Fruit fly (Drosophila melanogaster) whole organism, embryonic: ENCODE data around the gene orb.

ENCODE experiments used
- Atf6 ChIP-seq: fragments of 200-800 bp; sonication (Bioruptor generic); IDR thresholded peaks from 2 replicates; pipeline ENCODE4 v1.3.6; 2022; ENCODE audit warnings: missing biosample characterization, missing genetic modification characterization
- BtbVII ChIP-seq: fragments of 200-800 bp; sonication (Bioruptor generic); optimal IDR thresholded peaks from 3 replicates; lab custom pipeline; 2017; ENCODE audit warnings: missing biosample characterization, mild to moderate bottlenecking, missing genetic modification characterization
- CG10543 ChIP-seq: fragments of 200-800 bp; sonication (Bioruptor generic); optimal IDR thresholded peaks from 3 replicates; lab custom pipeline; 2017; ENCODE audit warnings: missing biosample characterization, mild to moderate bottlenecking, missing genetic modification characterization, moderate library complexity
- CG11560 ChIP-seq: fragments of 200-800 bp; sonication (Bioruptor generic); IDR thresholded peaks from 3 replicates; pipeline ENCODE4 v1.3.6; 2022; ENCODE audit warnings: missing biosample characterization, missing genetic modification characterization
- CG1233 ChIP-seq: fragments of 200-800 bp; sonication (Bioruptor generic); optimal IDR thresholded peaks from 4 replicates; lab custom pipeline; 2018; ENCODE audit warnings: missing biosample characterization, mild to moderate bottlenecking, missing genetic modification characterization
- CG13775 ChIP-seq: fragments of 200-800 bp; sonication (Bioruptor generic); optimal IDR thresholded peaks from 3 replicates; lab custom pipeline; 2017; ENCODE audit warnings: missing biosample characterization, mild to moderate bottlenecking, missing genetic modification characterization
- CG15696 ChIP-seq: fragments of 200-800 bp; sonication (Bioruptor generic); optimal IDR thresholded peaks from 2 replicates; lab custom pipeline; 2019; ENCODE audit warnings: missing biosample characterization, mild to moderate bottlenecking, missing genetic modification characterization, moderate library complexity
- CG18599 ChIP-seq: fragments of 200-800 bp; sonication (Bioruptor generic); optimal IDR thresholded peaks from 3 replicates; lab custom pipeline; 2017; ENCODE audit warnings: missing biosample characterization, missing genetic modification characterization, mild to moderate bottlenecking, moderate library complexity, missing genetic modification reagents
- CG2129 ChIP-seq: fragments of 200-800 bp; sonication (Bioruptor generic); IDR thresholded peaks from 2 replicates; pipeline ENCODE4 v1.3.6; 2022; ENCODE audit warnings: missing biosample characterization, missing genetic modification characterization; ENCODE audit not compliant: partially characterized antibody
- CG2202 ChIP-seq: fragments of 200-800 bp; sonication (Bioruptor generic); optimal IDR thresholded peaks from 2 replicates; lab custom pipeline; 2018; ENCODE audit warnings: missing biosample characterization, mild to moderate bottlenecking, missing genetic modification characterization
- CG31365 ChIP-seq: fragments of 200-800 bp; sonication (Bioruptor generic); optimal IDR thresholded peaks from 2 replicates; lab custom pipeline; 2018; ENCODE audit warnings: missing biosample characterization, mild to moderate bottlenecking, missing genetic modification characterization
- CG3726 ChIP-seq: fragments of 200-800 bp; sonication (Bioruptor generic); IDR thresholded peaks from 3 replicates; pipeline ENCODE4, ENCODE4 v1.3.6; 2022; ENCODE audit warnings: missing biosample characterization, missing genetic modification characterization
- CG43689 ChIP-seq: fragments of 200-800 bp; sonication (Bioruptor generic); IDR thresholded peaks from 2 replicates; pipeline ENCODE4 v1.3.6; 2022; ENCODE audit warnings: missing biosample characterization, missing genetic modification characterization
- CG8478 ChIP-seq: fragments of >200 bp; optimal IDR thresholded peaks from 2 replicates; lab custom pipeline; 2018
- CG9876 ChIP-seq: fragments of 200-800 bp; sonication (Bioruptor generic); optimal IDR thresholded peaks from 2 replicates; lab custom pipeline; 2016; ENCODE audit warnings: missing biosample characterization, missing genetic modification characterization
- CHES-1-like ChIP-seq: fragments of 200-800 bp; sonication (Bioruptor generic); optimal IDR thresholded peaks from 2 replicates; lab custom pipeline; 2016; ENCODE audit warnings: missing biosample characterization, missing genetic modification characterization
- CoRest ChIP-seq: fragments of 200-800 bp; sonication (Bioruptor generic); optimal IDR thresholded peaks from 3 replicates; lab custom pipeline; 2018; ENCODE audit warnings: missing biosample characterization, mild to moderate bottlenecking, missing genetic modification characterization, moderate library complexity
- CrebB ChIP-seq: fragments of 200-800 bp; sonication (Bioruptor generic); optimal IDR thresholded peaks from 3 replicates; lab custom pipeline; 2018; ENCODE audit warnings: missing biosample characterization, mild to moderate bottlenecking, missing genetic modification characterization
- Dbx ChIP-seq: fragments of 200-800 bp; sonication (Bioruptor generic); IDR thresholded peaks from 3 replicates; pipeline ENCODE4 v1.3.6; 2022; ENCODE audit warnings: missing biosample characterization, missing genetic modification characterization
- Dip3 ChIP-seq: fragments of 200-800 bp; sonication (Bioruptor generic); optimal IDR thresholded peaks from 3 replicates; lab custom pipeline; 2016; ENCODE audit warnings: missing biosample characterization, missing genetic modification characterization
- HLH54F ChIP-seq: fragments of 200-800 bp; sonication (Bioruptor generic); optimal IDR thresholded peaks from 3 replicates; lab custom pipeline; 2016; ENCODE audit warnings: missing biosample characterization, missing genetic modification characterization
- Hmx ChIP-seq: fragments of 200-800 bp; sonication (Bioruptor generic); optimal IDR thresholded peaks from 2 replicates; lab custom pipeline; 2016; ENCODE audit warnings: missing biosample characterization, missing genetic modification characterization
- Jarid2 ChIP-seq: fragments of 200-800 bp; sonication (Bioruptor generic); optimal IDR thresholded peaks from 3 replicates; lab custom pipeline; 2017; ENCODE audit warnings: mild to moderate bottlenecking, missing biosample characterization, missing genetic modification reagents, missing genetic modification characterization
- Nf-YC ChIP-seq: fragments of 200-800 bp; optimal IDR thresholded peaks from 3 replicates; lab custom pipeline; 2019; ENCODE audit warnings: missing biosample characterization, mild to moderate bottlenecking, missing genetic modification characterization, moderate library complexity
- Poxn ChIP-seq: fragments of 200-800 bp; sonication (Bioruptor generic); IDR thresholded peaks from 2 replicates; pipeline ENCODE4 v1.3.6; 2022; ENCODE audit warnings: missing biosample characterization, missing genetic modification characterization
- Spps ChIP-seq: fragments of 200-800 bp; sonication (Bioruptor generic); optimal IDR thresholded peaks from 2 replicates; lab custom pipeline; 2018; ENCODE audit warnings: missing biosample characterization, mild to moderate bottlenecking, missing genetic modification characterization
- Trl ChIP-seq, 3 experiments: fragments of >200 bp in 2 of 3; fragments of 200-800 bp in 1 of 3; sonication (Bioruptor generic) in 1 of 3; optimal IDR thresholded peaks; 2 replicates in 1 of 3; 3 replicates in 2 of 3; lab custom pipeline; 2016 to 2017; ENCODE audit warnings: missing biosample characterization in 1 of 3, missing genetic modification characterization in 1 of 3
- amos ChIP-seq: fragments of 200-800 bp; sonication (Bioruptor generic); IDR thresholded peaks from 2 replicates; pipeline ENCODE4 v1.3.6; 2022; ENCODE audit warnings: missing biosample characterization, missing genetic modification characterization; ENCODE audit not compliant: partially characterized antibody
- chinmo ChIP-seq: fragments of 200-800 bp; sonication (Bioruptor generic); IDR thresholded peaks from 4 replicates; pipeline ENCODE4 v1.3.6; 2022; ENCODE audit warnings: missing biosample characterization, missing genetic modification characterization; ENCODE audit not compliant: partially characterized antibody
- corto ChIP-seq: fragments of 200-800 bp; sonication (Bioruptor generic); optimal IDR thresholded peaks from 2 replicates; lab custom pipeline; 2016; ENCODE audit warnings: missing biosample characterization, mild to moderate bottlenecking, missing genetic modification characterization, moderate library complexity
- dmrt99B ChIP-seq: fragments of 200-800 bp; sonication (Bioruptor generic); optimal IDR thresholded peaks from 2 replicates; lab custom pipeline; 2018; ENCODE audit warnings: missing biosample characterization, mild to moderate bottlenecking, missing genetic modification characterization, moderate library complexity
- emc ChIP-seq: fragments of 200-800 bp; sonication (Bioruptor generic); optimal IDR thresholded peaks from 2 replicates; lab custom pipeline; 2016; ENCODE audit warnings: missing biosample characterization, missing genetic modification characterization
- eyg ChIP-seq: fragments of 200-800 bp; sonication (Bioruptor generic); optimal IDR thresholded peaks from 3 replicates; lab custom pipeline; 2016; ENCODE audit warnings: missing biosample characterization, missing genetic modification characterization
- hb ChIP-seq: fragments of 200-800 bp; sonication (Bioruptor generic); IDR thresholded peaks from 3 replicates; pipeline ENCODE4 v1.3.6; 2022; ENCODE audit warnings: missing biosample characterization, missing genetic modification characterization; ENCODE audit not compliant: partially characterized antibody
- ind ChIP-seq: fragments of 200-800 bp; sonication (Bioruptor generic); optimal IDR thresholded peaks from 3 replicates; lab custom pipeline; 2016; ENCODE audit warnings: missing biosample characterization, missing genetic modification characterization
- lmd ChIP-seq: fragments of 200-800 bp; sonication (Bioruptor generic); IDR thresholded peaks from 2 replicates; pipeline ENCODE4 v1.3.6; 2022; ENCODE audit warnings: missing biosample characterization, missing genetic modification characterization
- peb ChIP-seq: fragments of 200-800 bp; sonication (Bioruptor generic); IDR thresholded peaks from 2 replicates; pipeline ENCODE4 v1.3.6; 2022; ENCODE audit warnings: missing biosample characterization, missing genetic modification characterization
- ranshi ChIP-seq: fragments of 200-800 bp; sonication (Bioruptor generic); IDR thresholded peaks from 2 replicates; pipeline ENCODE4 v1.3.6; 2022; ENCODE audit warnings: missing biosample characterization, missing genetic modification characterization
- ro ChIP-seq: fragments of 200-800 bp; sonication (Bioruptor generic); IDR thresholded peaks from 2 replicates; pipeline ENCODE4 v1.3.6; 2022; ENCODE audit warnings: missing biosample characterization, missing genetic modification characterization
- scrt ChIP-seq: fragments of 200-800 bp; sonication (Bioruptor generic); optimal IDR thresholded peaks from 2 replicates; lab custom pipeline; 2018; ENCODE audit warnings: missing biosample characterization, mild to moderate bottlenecking, missing genetic modification characterization, moderate library complexity
- sd ChIP-seq: fragments of 200-800 bp; sonication (Bioruptor generic); optimal IDR thresholded peaks from 3 replicates; lab custom pipeline; 2018; ENCODE audit warnings: missing biosample characterization, mild to moderate bottlenecking, missing genetic modification characterization, moderate library complexity
- ssp ChIP-seq: fragments of 200-800 bp; sonication (Bioruptor generic); IDR thresholded peaks from 2 replicates; pipeline ENCODE4 v1.3.6; 2022; ENCODE audit warnings: missing biosample characterization, missing genetic modification characterization
- tgo ChIP-seq: fragments of 200-800 bp; sonication (Bioruptor generic); IDR thresholded peaks from 3 replicates; pipeline ENCODE4 v1.3.6; 2022; ENCODE audit warnings: missing biosample characterization, missing genetic modification characterization
- tll ChIP-seq, 2 experiments: fragments of 200-800 bp in 1 of 2; fragments of >200 bp in 1 of 2; sonication (Bioruptor generic) in 1 of 2; optimal IDR thresholded peaks; 2 replicates each; lab custom pipeline; 2017 to 2019; ENCODE audit warnings: missing biosample characterization in 2 of 2, missing genetic modification characterization in 2 of 2, mild to moderate bottlenecking in 1 of 2, moderate library complexity in 1 of 2
- ttk ChIP-seq: fragments of 200-800 bp; sonication (Bioruptor generic); IDR thresholded peaks from 2 replicates; pipeline ENCODE4 v2.1.2; 2022; ENCODE audit warnings: missing biosample characterization, missing genetic modification characterization
- tup ChIP-seq: fragments of 200-800 bp; sonication (Bioruptor generic); optimal IDR thresholded peaks from 2 replicates; lab custom pipeline; 2016; ENCODE audit warnings: missing biosample characterization, mild to moderate bottlenecking, missing genetic modification characterization, moderate library complexity
- vfl ChIP-seq: fragments of 200-800 bp; sonication (Bioruptor generic); optimal IDR thresholded peaks from 2 replicates; lab custom pipeline; 2016; ENCODE audit warnings: missing biosample characterization, missing genetic modification characterization
- wek ChIP-seq: fragments of 200-800 bp; sonication (Bioruptor generic); optimal IDR thresholded peaks from 3 replicates; lab custom pipeline; 2018; ENCODE audit warnings: missing biosample characterization, mild to moderate bottlenecking, missing genetic modification characterization, moderate library complexity
- zf30C ChIP-seq: fragments of 200-800 bp; sonication (Bioruptor generic); optimal IDR thresholded peaks from 3 replicates; lab custom pipeline; 2018; ENCODE audit warnings: missing biosample characterization, mild to moderate bottlenecking, missing genetic modification characterization

orb gene

DNA sequence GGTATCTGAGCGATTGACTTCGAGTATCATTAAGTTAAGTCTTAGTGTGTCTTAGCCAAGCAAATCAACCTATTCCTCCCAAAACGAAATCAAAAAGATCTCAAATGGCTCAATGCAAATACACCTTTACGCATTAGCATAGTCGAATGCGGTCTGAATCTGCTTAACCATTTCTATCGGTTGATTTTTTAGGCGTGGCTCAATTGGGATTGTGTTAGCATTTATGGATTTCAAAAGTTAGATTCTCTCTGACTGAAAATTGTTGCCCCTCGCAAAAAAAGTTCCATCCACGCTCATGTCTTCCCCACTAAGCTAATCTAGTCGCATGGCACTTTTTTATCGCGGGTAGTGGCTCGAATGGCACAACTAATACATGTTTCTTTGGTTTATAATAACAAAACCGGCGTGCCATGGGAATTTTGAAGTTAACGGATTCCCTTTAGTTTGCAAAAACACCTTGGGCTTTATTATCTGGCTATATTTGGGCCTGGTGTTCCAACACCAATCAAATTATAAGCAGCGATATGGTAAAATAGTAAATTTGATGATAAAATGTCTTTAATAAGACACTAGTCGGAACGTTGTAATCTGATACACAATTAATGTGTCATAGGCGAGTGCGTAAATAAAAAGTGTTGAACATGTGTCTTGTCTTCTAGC is 51.9 kb downstream of the orb start (continued):
- TF ChIP-seq BtbVII = peak; percentile 47
- peak; percentile 17 for TF ChIP-seq eyg (GFP tag; lab: Kevin White, UChicago)
- TF ChIP-seq ro = no peak
- no peak for TF ChIP-seq peb
- TF ChIP-seq CG9876 (GFP tag; lab: Kevin White, UChicago) = no peak
- TF ChIP-seq tup (GFP tag; lab: Kevin White, UChicago) = no peak
- TF ChIP-seq chinmo = 0 out of 4 replicates have a peak, but pooled peaks have one; percentile 76
- TF ChIP-seq tgo (GFP tag; lab: Robert Waterston, UW) = no peak
- TF ChIP-seq CG10543 (GFP tag; lab: Kevin White, UChicago) = no peak
- TF ChIP-seq ttk (GFP tag; lab: Robert Waterston, UW) = no peak
- TF ChIP-seq Hmx (GFP tag; lab: Kevin White, UChicago) = no peak
- TF ChIP-seq ssp = no peak
- no peak for TF ChIP-seq CG1233 (GFP tag; lab: Kevin White, UChicago)
- peak; percentile 44; the same call in 1 of the 2 replicates for TF ChIP-seq Atf6 (GFP tag; lab: Robert Waterston, UW)
- TF ChIP-seq CG31365 (tag; lab: Kevin White, UChicago) = peak; percentile 29
- TF ChIP-seq tll (GFP tag; optimal IDR thresholded peaks at IDR 0.05; lab: Kevin White, UChicago) = no peak
- TF ChIP-seq CHES-1-like = no peak
- no peak for TF ChIP-seq CG13775 (GFP tag; lab: Kevin White, UChicago)
- no peak for TF ChIP-seq CG8478 (lab: Kevin White, UChicago)
- TF ChIP-seq lmd (GFP tag; lab: Robert Waterston, UW) = no peak
- TF ChIP-seq CoRest (tag; lab: Kevin White, UChicago) = peak; percentile 10
- no peak for TF ChIP-seq amos (GFP tag; lab: Robert Waterston, UW)
- no peak for TF ChIP-seq hb
- peak; percentile 30 for TF ChIP-seq vfl
- TF ChIP-seq wek (GFP tag; lab: Kevin White, UChicago) = no peak
- no peak for TF ChIP-seq CrebB (tag; lab: Kevin White, UChicago)
- TF ChIP-seq corto (GFP tag; lab: Kevin White, UChicago) = no peak
- TF ChIP-seq CG15696 (tag; lab: Kevin White, UChicago) = no peak
- TF ChIP-seq ind (GFP tag; lab: Kevin White, UChicago) = peak; percentile 43
- TF ChIP-seq CG2129 (GFP tag; lab: Robert Waterston, UW) = no peak
- no peak for TF ChIP-seq CG2202
- TF ChIP-seq Dbx (GFP tag; lab: Robert Waterston, UW) = 0 out of 3 replicates have a peak, but pooled peaks have one; percentile 45
- 0 out of 2 replicates have a peak, but pooled peaks have one; percentile 18 for TF ChIP-seq ranshi (GFP tag; lab: Robert Waterston, UW)
- no peak for TF ChIP-seq emc (GFP tag; lab: Kevin White, UChicago)
- TF ChIP-seq Jarid2 (GFP tag; lab: Kevin White, UChicago) = peak; percentile 17
- no peak for TF ChIP-seq dmrt99B (tag; lab: Kevin White, UChicago)
- TF ChIP-seq CG3726 (GFP tag; lab: Robert Waterston, UW) = no peak
- TF ChIP-seq CG11560 = no peak
- no peak for TF ChIP-seq Poxn (GFP tag; lab: Robert Waterston, UW)
- TF ChIP-seq CG43689 (GFP tag; lab: Robert Waterston, UW) = no peak
- TF ChIP-seq Nf-YC (tag; lab: Kevin White, UChicago) = no peak
- peak; percentile 74 for TF ChIP-seq CG18599
- peak; percentile 41 for TF ChIP-seq HLH54F (GFP tag; lab: Kevin White, UChicago)
- TF ChIP-seq Dip3 (GFP tag; lab: Kevin White, UChicago) = peak; percentile 16
- TF ChIP-seq Spps (tag; lab: Kevin White, UChicago) = no peak
- peak; percentile 6 for TF ChIP-seq scrt (GFP tag; lab: Kevin White, UChicago)
- TF ChIP-seq Trl (optimal IDR thresholded peaks at IDR 0.05; lab: Kevin White, UChicago) = peak in 1 of 2 experiments; percentile 74
- no peak for TF ChIP-seq Trl (GFP tag; optimal IDR thresholded peaks at IDR 0.05; lab: Kevin White, UChicago)
- TF ChIP-seq sd (tag; lab: Kevin White, UChicago) = peak; percentile 34
- TF ChIP-seq zf30C (GFP tag; lab: Kevin White, UChicago) = no peak
